In genomic region chr3L:822619-823018, dm6 we compare ENCODE assay signal across 4 fruit fly cellular contexts.
A peak's percentile ranks its signal among the peaks of the same experiment; 100 is the strongest.
TF ChIP-seq lines count a peak whose summit lies in the region.

No protein-coding gene starts in this region.

- no peak for TF ChIP-seq CTCF in whole organism, embryonic (GFP tag; optimal IDR thresholded peaks at IDR 0.05; lab: Kevin White, UChicago)

TF ChIP-seq in whole organism, embryonic, 481 proteins besides CTCF, POLR2A, EP300 and RAD21:
- TF ChIP-seq nom (GFP tag; optimal IDR thresholded peaks at IDR 0.05; lab: Kevin White, UChicago), result peak; percentile 17
- no peak for TF ChIP-seq Spps (tag; optimal IDR thresholded peaks at IDR 0.05; lab: Kevin White, UChicago)
- no peak for TF ChIP-seq ERR (GFP tag; optimal IDR thresholded peaks at IDR 0.05; lab: Kevin White, UChicago)
- TF ChIP-seq CG5245 (GFP tag; optimal IDR thresholded peaks at IDR 0.05; lab: Kevin White, UChicago), result no peak
- no peak for TF ChIP-seq ase (GFP tag; IDR thresholded peaks at IDR 0.05; lab: Robert Waterston, UW)
- peak; percentile 42 for TF ChIP-seq lbe (GFP tag; optimal IDR thresholded peaks at IDR 0.05; lab: Kevin White, UChicago)
- peak; percentile 57 for TF ChIP-seq sens (GFP tag; lab: Kevin White, UChicago)
- TF ChIP-seq fd3F (GFP tag; optimal IDR thresholded peaks at IDR 0.05; lab: Kevin White, UChicago), result no peak
- no peak for TF ChIP-seq CG12659 (GFP tag; optimal IDR thresholded peaks at IDR 0.05; lab: Kevin White, UChicago)
- TF ChIP-seq CG18476 (GFP tag; optimal IDR thresholded peaks at IDR 0.05; lab: Kevin White, UChicago), result no peak
- no peak for TF ChIP-seq MBD-R2 (GFP tag; IDR thresholded peaks at IDR 0.05; lab: Robert Waterston, UW)
- TF ChIP-seq CG12155 (GFP tag; optimal IDR thresholded peaks at IDR 0.05; lab: Kevin White, UChicago), result no peak
- TF ChIP-seq CG30403 (GFP tag; optimal IDR thresholded peaks at IDR 0.05; lab: Kevin White, UChicago), result no peak
- no peak for TF ChIP-seq D19A (tag; optimal IDR thresholded peaks at IDR 0.05; lab: Kevin White, UChicago)
- TF ChIP-seq row (GFP tag; IDR thresholded peaks at IDR 0.05; lab: Robert Waterston, UW), result 0 out of 3 replicates have a peak, but pooled peaks have one; percentile 10
- TF ChIP-seq Atf3 (GFP tag; optimal IDR thresholded peaks at IDR 0.05; lab: Kevin White, UChicago), result no peak
- peak; percentile 58 for TF ChIP-seq Drgx (GFP tag; IDR thresholded peaks at IDR 0.05; lab: Robert Waterston, UW)
- TF ChIP-seq E2f1 (GFP tag; IDR thresholded peaks at IDR 0.05; lab: Robert Waterston, UW), result no peak
- TF ChIP-seq Tbp (GFP tag; optimal IDR thresholded peaks at IDR 0.05; lab: Kevin White, UChicago), result no peak
- TF ChIP-seq bsh (GFP tag; optimal IDR thresholded peaks at IDR 0.05; lab: Kevin White, UChicago), result peak in 1 of 2 experiments; percentile 9
TF ChIP-seq in whole organism, embryonic: peak in this region for 6.

TF ChIP-seq in whole organism, prepupa, 60 proteins besides CTCF, POLR2A, EP300 and RAD21 (continues in another document):
- peak; percentile 73 for TF ChIP-seq acj6 (GFP tag; optimal IDR thresholded peaks at IDR 0.05; lab: Kevin White, UChicago)
- TF ChIP-seq Lpt (GFP tag; optimal IDR thresholded peaks at IDR 0.05; lab: Kevin White, UChicago), result peak; percentile 21
- peak; percentile 62 for TF ChIP-seq Ets21C (GFP tag; optimal IDR thresholded peaks at IDR 0.05; lab: Kevin White, UChicago)
- peak; percentile 23 to 48 for TF ChIP-seq salr (GFP tag; optimal IDR thresholded peaks at IDR 0.05; lab: Kevin White, UChicago)
- peak; percentile 53 for TF ChIP-seq Sox15 (GFP tag; optimal IDR thresholded peaks at IDR 0.05; lab: Kevin White, UChicago)
- no peak for TF ChIP-seq fkh (GFP tag; optimal IDR thresholded peaks at IDR 0.05; lab: Kevin White, UChicago)
- peak; percentile 74 for TF ChIP-seq svp (GFP tag; lab: Kevin White, UChicago)
- TF ChIP-seq Hr38 (GFP tag; optimal IDR thresholded peaks at IDR 0.05; lab: Kevin White, UChicago), result no peak
- TF ChIP-seq CG6276 (GFP tag; optimal IDR thresholded peaks at IDR 0.05; lab: Kevin White, UChicago), result no peak
- TF ChIP-seq CG6163 (GFP tag; IDR thresholded peaks at IDR 0.05; lab: Robert Waterston, UW), result peak; percentile 85
- peak; percentile 58 for TF ChIP-seq eg (GFP tag; IDR thresholded peaks at IDR 0.05; lab: Robert Waterston, UW)
- peak; percentile 80 for TF ChIP-seq Sox14 (GFP tag; optimal IDR thresholded peaks at IDR 0.05; lab: Kevin White, UChicago)
- peak; percentile 93 for TF ChIP-seq Eip78C (GFP tag; lab: Kevin White, UChicago)
- TF ChIP-seq CG6808 (GFP tag; optimal IDR thresholded peaks at IDR 0.05; lab: Kevin White, UChicago), result peak; percentile 70
- peak; percentile 85 for TF ChIP-seq Hr39 (GFP tag; optimal IDR thresholded peaks at IDR 0.05; lab: Kevin White, UChicago)
- peak; percentile 53 for TF ChIP-seq CG15336 (GFP tag; IDR thresholded peaks at IDR 0.05; lab: Robert Waterston, UW)
- peak; percentile 80 for TF ChIP-seq cyc (GFP tag; optimal IDR thresholded peaks at IDR 0.05; lab: Kevin White, UChicago)
- peak; percentile 75 for TF ChIP-seq pdm3 (GFP tag; optimal IDR thresholded peaks at IDR 0.05; lab: Kevin White, UChicago)
- TF ChIP-seq Sox102F (GFP tag; optimal IDR thresholded peaks at IDR 0.05; lab: Kevin White, UChicago), result peak; percentile 86
- TF ChIP-seq CG10631 (GFP tag; optimal IDR thresholded peaks at IDR 0.05; lab: Kevin White, UChicago), result peak; percentile 67
- TF ChIP-seq CG1621 (tag; optimal IDR thresholded peaks at IDR 0.05; lab: Kevin White, UChicago), result peak; percentile 37
- TF ChIP-seq net (GFP tag; optimal IDR thresholded peaks at IDR 0.05; lab: Kevin White, UChicago), result peak; percentile 50
- peak; percentile 47; the same call in 1 of the 2 replicates for TF ChIP-seq Gug (GFP tag; IDR thresholded peaks at IDR 0.05; lab: Robert Waterston, UW)
- peak; percentile 52; the same call in 1 of the 3 replicates for TF ChIP-seq CG8119 (GFP tag; IDR thresholded peaks at IDR 0.05; lab: Robert Waterston, UW)
- TF ChIP-seq topi (GFP tag; optimal IDR thresholded peaks at IDR 0.05; lab: Kevin White, UChicago), result peak; percentile 79

TF ChIP-seq in whole organism, pupa, 21 proteins besides CTCF, POLR2A, EP300 and RAD21:
- peak; percentile 70 for TF ChIP-seq Pif1B (GFP tag; optimal IDR thresholded peaks at IDR 0.05; lab: Kevin White, UChicago)
- no peak for TF ChIP-seq rn (GFP tag; IDR thresholded peaks at IDR 0.05; lab: Robert Waterston, UW)
- TF ChIP-seq gl (tag; optimal IDR thresholded peaks at IDR 0.05; lab: Kevin White, UChicago), result peak; percentile 56
- TF ChIP-seq Ets98B (GFP tag; IDR thresholded peaks at IDR 0.05; lab: Robert Waterston, UW), result no peak
- TF ChIP-seq CG17806 (tag; optimal IDR thresholded peaks at IDR 0.05; lab: Kevin White, UChicago), result peak; percentile 78
- peak; percentile 77 for TF ChIP-seq CG15710 (tag; optimal IDR thresholded peaks at IDR 0.05; lab: Kevin White, UChicago)
- TF ChIP-seq CG10348 (GFP tag; IDR thresholded peaks at IDR 0.05; lab: Robert Waterston, UW), result no peak
- no peak for TF ChIP-seq CG32121 (GFP tag; IDR thresholded peaks at IDR 0.05; lab: Robert Waterston, UW)
- no peak for TF ChIP-seq CG13204 (GFP tag; optimal IDR thresholded peaks at IDR 0.05; lab: Kevin White, UChicago)
- TF ChIP-seq CG4496 (GFP tag; IDR thresholded peaks at IDR 0.05; lab: Robert Waterston, UW), result peak; percentile 70
- peak; percentile 64 for TF ChIP-seq CG34367 (tag; optimal IDR thresholded peaks at IDR 0.05; lab: Kevin White, UChicago)
- peak; percentile 70 for TF ChIP-seq CG14655 (GFP tag; optimal IDR thresholded peaks at IDR 0.05; lab: Kevin White, UChicago)
- TF ChIP-seq CG12605 (GFP tag; IDR thresholded peaks at IDR 0.05; lab: Robert Waterston, UW), result 0 out of 2 replicates have a peak, but pooled peaks have one; percentile 45
- TF ChIP-seq EcR (GFP tag; optimal IDR thresholded peaks at IDR 0.05; lab: Kevin White, UChicago), result no peak
- peak; percentile 53 for TF ChIP-seq D1 (tag; optimal IDR thresholded peaks at IDR 0.05; lab: Kevin White, UChicago)
- peak; percentile 70 for TF ChIP-seq CG9948 (tag; optimal IDR thresholded peaks at IDR 0.05; lab: Kevin White, UChicago)
- TF ChIP-seq Pif1A (GFP tag; optimal IDR thresholded peaks at IDR 0.05; lab: Kevin White, UChicago), result peak; percentile 61
- peak; percentile 61 for TF ChIP-seq fd96Ca (GFP tag; IDR thresholded peaks at IDR 0.05; lab: Robert Waterston, UW)
- TF ChIP-seq CG8301 (tag; optimal IDR thresholded peaks at IDR 0.05; lab: Kevin White, UChicago), result peak; percentile 61
- TF ChIP-seq CG8159 (tag; optimal IDR thresholded peaks at IDR 0.05; lab: Kevin White, UChicago), result peak; percentile 82
- TF ChIP-seq Snoo (tag; optimal IDR thresholded peaks at IDR 0.05; lab: Kevin White, UChicago), result peak; percentile 67

TF ChIP-seq in whole organism, wandering third instar larva, 38 proteins besides CTCF, POLR2A, EP300 and RAD21 (continues in another document):
- TF ChIP-seq CG9705 (GFP tag; optimal IDR thresholded peaks at IDR 0.05; lab: Kevin White, UChicago) (no peak), foxo (GFP tag; optimal IDR thresholded peaks at IDR 0.05; lab: Kevin White, UChicago) (peak in 1 of 2 experiments; percentile 56), fru (GFP tag; optimal IDR thresholded peaks at IDR 0.05; lab: Kevin White, UChicago) (peak; percentile 72), OdsH (GFP tag; optimal IDR thresholded peaks at IDR 0.05; lab: Kevin White, UChicago) (peak; percentile 41), Hr78 (GFP tag; optimal IDR thresholded peaks at IDR 0.05; lab: Kevin White, UChicago) (no peak), brk (GFP tag; optimal IDR thresholded peaks at IDR 0.05; lab: Kevin White, UChicago) (no peak), Hr83 (GFP tag; optimal IDR thresholded peaks at IDR 0.05; lab: Kevin White, UChicago; ENCODE audit: poor library complexity, severe bottlenecking) (no peak), h (GFP tag; optimal IDR thresholded peaks at IDR 0.05; lab: Kevin White, UChicago) (peak; percentile 55), br (GFP tag; optimal IDR thresholded peaks at IDR 0.05; lab: Kevin White, UChicago) (peak; percentile 64), jim (GFP tag; optimal IDR thresholded peaks at IDR 0.05; lab: Kevin White, UChicago) (no peak), dsf (GFP tag; optimal IDR thresholded peaks at IDR 0.05; lab: Kevin White, UChicago; ENCODE audit: borderline replicate concordance) (no peak), GATAd (GFP tag; optimal IDR thresholded peaks at IDR 0.05; lab: Kevin White, UChicago) (no peak), woc (GFP tag; optimal IDR thresholded peaks at IDR 0.05; lab: Kevin White, UChicago) (peak; percentile 20), Hnf4 (GFP tag; optimal IDR thresholded peaks at IDR 0.05; lab: Kevin White, UChicago) (peak; percentile 58), Myc (optimal IDR thresholded peaks at IDR 0.05; lab: Kevin White, UChicago) (no peak), pan (optimal IDR thresholded peaks at IDR 0.05; lab: Kevin White, UChicago) (no peak), Jra (GFP tag; optimal IDR thresholded peaks at IDR 0.05; lab: Kevin White, UChicago) (no peak), psq (GFP tag; optimal IDR thresholded peaks at IDR 0.05; lab: Kevin White, UChicago) (peak; percentile 26), CrebA (GFP tag; optimal IDR thresholded peaks at IDR 0.05; lab: Kevin White, UChicago; ENCODE audit: borderline replicate concordance) (no peak), Abd-B (GFP tag; optimal IDR thresholded peaks at IDR 0.05; lab: Kevin White, UChicago) (no peak), N (GFP tag; optimal IDR thresholded peaks at IDR 0.05; lab: Kevin White, UChicago) (no peak), lola (GFP tag; optimal IDR thresholded peaks at IDR 0.05; lab: Kevin White, UChicago) (no peak), dmrt93B (GFP tag; optimal IDR thresholded peaks at IDR 0.05; lab: Kevin White, UChicago) (peak; percentile 32), Vsx2 (GFP tag; optimal IDR thresholded peaks at IDR 0.05; lab: Kevin White, UChicago; ENCODE audit: partially characterized antibody) (no peak), Sp1 (GFP tag; optimal IDR thresholded peaks at IDR 0.05; lab: Kevin White, UChicago) (peak; percentile 60), CG32264 (GFP tag; optimal IDR thresholded peaks at IDR 0.05; lab: Kevin White, UChicago) (no peak), ey (GFP tag; optimal IDR thresholded peaks at IDR 0.05; lab: Kevin White, UChicago) (peak; percentile 72), Dfd (GFP tag; optimal IDR thresholded peaks at IDR 0.05; lab: Kevin White, UChicago) (no peak), dl (GFP tag; optimal IDR thresholded peaks at IDR 0.05; lab: Kevin White, UChicago; ENCODE audit: insufficient read depth in 1 of 2, partially characterized antibody in 2 of 2) (no peak), sage (GFP tag; optimal IDR thresholded peaks at IDR 0.05; lab: Kevin White, UChicago) (no peak), usp (GFP tag; optimal IDR thresholded peaks at IDR 0.05; lab: Kevin White, UChicago) (no peak), rgr (GFP tag; optimal IDR thresholded peaks at IDR 0.05; lab: Kevin White, UChicago) (peak; percentile 60), sv (GFP tag; optimal IDR thresholded peaks at IDR 0.05; lab: Kevin White, UChicago) (no peak), Dif (GFP tag; optimal IDR thresholded peaks at IDR 0.05; lab: Kevin White, UChicago; ENCODE audit: partially characterized antibody) (no peak)

Comparison
In these comparisons a context has a peak if more than half of its experiments do, and no peak if none do; other contexts are left out.
1. Of the 7 proteins assayed by ChIP-seq in both whole organism, embryonic and whole organism, prepupa: peak only in whole organism, embryonic: none; only in whole organism, prepupa: CG6854, Gug, Hr39, Lpt and Sox102F; in both: none; in neither: 2.